Worm (Caenorhabditis elegans) whole organism, midembryonic: Measurements from ENCODE around the gene W06D11.3.

ENCODE experiments used
- T22C8.4 ChIP-seq: fragments of 200-800 bp; sonication (Bioruptor generic); IDR thresholded peaks from 2 replicates; pipeline ENCODE4 v1.3.6; 2022; ENCODE audit warnings: missing genetic modification characterization, missing compliant biosample characterization
- cog-1 ChIP-seq: sonication (generic microtip); optimal IDR thresholded peaks from 2 replicates; lab custom pipeline; 2016; ENCODE audit warnings: missing genetic modification characterization, missing compliant biosample characterization
- flt-1 ChIP-seq: fragments of 200-800 bp; sonication (Bioruptor generic); IDR thresholded peaks from 2 replicates; pipeline ENCODE4 v1.3.6; 2022; ENCODE audit warnings: missing genetic modification characterization, missing compliant biosample characterization
- klf-2 ChIP-seq: fragments of 200-800 bp; sonication (Bioruptor generic); conservative IDR thresholded peaks from 2 replicates; pipeline ENCODE4 v1.3.6; 2022; ENCODE audit warnings: missing genetic modification reagents, missing genetic modification characterization, missing compliant biosample characterization
- med-1 ChIP-seq: sonication (generic microtip); optimal IDR thresholded peaks from 2 replicates; lab custom pipeline; 2017; ENCODE audit warnings: missing genetic modification characterization, mild to moderate bottlenecking, missing compliant biosample characterization, antibody characterized with exemption, missing genetic modification reagents; ENCODE audit not compliant: insufficient read depth
- ref-1 ChIP-seq: fragments of 200-800 bp; sonication (Bioruptor generic); conservative IDR thresholded peaks from 2 replicates; pipeline ENCODE4 v1.3.6; 2022; ENCODE audit warnings: missing genetic modification reagents, missing genetic modification characterization, missing compliant biosample characterization
- tab-1 ChIP-seq: fragments of 200-800 bp; sonication (Bioruptor generic); IDR thresholded peaks from 2 replicates; pipeline ENCODE4 v1.3.6; 2022; ENCODE audit warnings: missing genetic modification characterization, missing compliant biosample characterization
- ztf-23 ChIP-seq: fragments of 200-800 bp; sonication (Bioruptor generic); IDR thresholded peaks from 2 replicates; pipeline ENCODE4 v1.3.6; 2022; ENCODE audit warnings: missing genetic modification reagents, missing genetic modification characterization, missing compliant biosample characterization
- ztf-29 ChIP-seq: fragments of 200-800 bp; sonication (Bioruptor generic); IDR thresholded peaks from 2 replicates; pipeline ENCODE4 v1.3.6; 2022; ENCODE audit warnings: missing genetic modification reagents, missing genetic modification characterization, missing compliant biosample characterization

DNA sequence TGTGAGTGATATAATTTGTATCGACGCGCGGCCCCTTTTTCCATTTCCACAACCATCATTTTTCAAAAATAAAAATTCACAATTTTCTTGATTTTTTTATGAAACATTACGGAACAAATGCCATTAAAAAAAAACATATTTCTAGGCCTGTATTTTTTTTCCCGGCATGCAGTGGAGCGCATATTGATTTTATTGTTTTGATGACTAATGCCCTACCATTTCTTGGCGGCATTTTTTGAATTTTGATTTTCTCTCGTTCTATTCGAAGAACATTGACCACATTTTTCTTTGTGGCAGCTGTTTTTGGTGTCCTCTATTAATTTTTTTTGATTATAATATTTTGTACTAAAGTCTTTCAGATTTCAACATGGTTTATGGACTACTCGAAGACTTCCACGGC, at the start of gene W06D11.3:
- no peak for TF ChIP-seq klf-2 (GFP tag; lab: Robert Waterston, UW)
- no peak for TF ChIP-seq ref-1 (GFP tag; lab: Robert Waterston, UW)
- no peak for TF ChIP-seq med-1
- TF ChIP-seq ztf-29 (GFP tag; lab: Robert Waterston, UW), result no peak
- TF ChIP-seq flt-1 (GFP tag; lab: Robert Waterston, UW), result no peak
- TF ChIP-seq cog-1 (tag; lab: Kevin White, UChicago), result no peak
- no peak for TF ChIP-seq ztf-23
- TF ChIP-seq tab-1 (GFP tag; lab: Robert Waterston, UW), result no peak
- TF ChIP-seq T22C8.4 (GFP tag; lab: Robert Waterston, UW), result no peak
